Worm (Caenorhabditis elegans) whole organism, midembryonic: ENCODE results near the gene F38B7.17.
A peak's percentile ranks its signal among the peaks of the same experiment; 100 is the strongest.

Experiments
- T22C8.4 ChIP-seq: fragments of 200-800 bp; sonication (Bioruptor generic); IDR thresholded peaks from 2 replicates; pipeline ENCODE4 v1.3.6; 2022; ENCODE audit warnings: missing genetic modification characterization, missing compliant biosample characterization
- cog-1 ChIP-seq: sonication (generic microtip); optimal IDR thresholded peaks from 2 replicates; lab custom pipeline; 2016; ENCODE audit warnings: missing genetic modification characterization, missing compliant biosample characterization
- flt-1 ChIP-seq: fragments of 200-800 bp; sonication (Bioruptor generic); IDR thresholded peaks from 2 replicates; pipeline ENCODE4 v1.3.6; 2022; ENCODE audit warnings: missing genetic modification characterization, missing compliant biosample characterization
- klf-2 ChIP-seq: fragments of 200-800 bp; sonication (Bioruptor generic); conservative IDR thresholded peaks from 2 replicates; pipeline ENCODE4 v1.3.6; 2022; ENCODE audit warnings: missing genetic modification reagents, missing genetic modification characterization, missing compliant biosample characterization
- med-1 ChIP-seq: sonication (generic microtip); optimal IDR thresholded peaks from 2 replicates; lab custom pipeline; 2017; ENCODE audit warnings: missing genetic modification characterization, mild to moderate bottlenecking, missing compliant biosample characterization, antibody characterized with exemption, missing genetic modification reagents; ENCODE audit not compliant: insufficient read depth
- ref-1 ChIP-seq: fragments of 200-800 bp; sonication (Bioruptor generic); conservative IDR thresholded peaks from 2 replicates; pipeline ENCODE4 v1.3.6; 2022; ENCODE audit warnings: missing genetic modification reagents, missing genetic modification characterization, missing compliant biosample characterization
- tab-1 ChIP-seq: fragments of 200-800 bp; sonication (Bioruptor generic); IDR thresholded peaks from 2 replicates; pipeline ENCODE4 v1.3.6; 2022; ENCODE audit warnings: missing genetic modification characterization, missing compliant biosample characterization
- ztf-23 ChIP-seq: fragments of 200-800 bp; sonication (Bioruptor generic); IDR thresholded peaks from 2 replicates; pipeline ENCODE4 v1.3.6; 2022; ENCODE audit warnings: missing genetic modification reagents, missing genetic modification characterization, missing compliant biosample characterization
- ztf-29 ChIP-seq: fragments of 200-800 bp; sonication (Bioruptor generic); IDR thresholded peaks from 2 replicates; pipeline ENCODE4 v1.3.6; 2022; ENCODE audit warnings: missing genetic modification reagents, missing genetic modification characterization, missing compliant biosample characterization

F38B7.17 gene

DNA sequence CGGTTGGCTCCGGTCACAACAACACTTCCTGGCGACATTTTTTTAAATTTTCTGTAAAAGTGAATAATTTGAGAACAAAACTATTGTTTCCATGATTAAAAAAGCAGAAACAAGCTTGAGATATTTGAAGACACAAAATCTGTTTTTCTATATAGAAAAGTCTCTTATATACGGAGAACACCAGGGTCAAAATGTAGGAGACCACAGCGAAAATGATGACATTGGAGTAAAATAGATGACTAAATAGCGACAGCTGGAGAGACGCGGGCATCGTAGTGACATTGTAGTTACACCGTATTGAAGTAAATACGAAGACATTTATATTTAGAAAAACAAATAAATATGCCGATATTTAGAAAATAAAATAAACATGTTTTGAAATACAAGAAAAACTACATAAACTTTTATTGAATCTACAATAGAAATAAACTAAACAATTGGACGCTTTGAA, 32.6 kb downstream of the F38B7.17 start, which contains the start of gene sdz-8:
Gene sdz-8, minus strand, starts transcription at position 51 of the 451 bp plus-strand sequence.
- TF ChIP-seq flt-1 (GFP tag; lab: Robert Waterston, UW) (no peak), cog-1 (no peak), ztf-23 (GFP tag; lab: Robert Waterston, UW) (no peak), med-1 (GFP tag; lab: Kevin White, UChicago) (no peak), T22C8.4 (GFP tag; lab: Robert Waterston, UW) (no peak), ref-1 (GFP tag; lab: Robert Waterston, UW) (no peak), ztf-29 (GFP tag; lab: Robert Waterston, UW) (no peak), tab-1 (GFP tag; lab: Robert Waterston, UW) (no peak)

DNA sequence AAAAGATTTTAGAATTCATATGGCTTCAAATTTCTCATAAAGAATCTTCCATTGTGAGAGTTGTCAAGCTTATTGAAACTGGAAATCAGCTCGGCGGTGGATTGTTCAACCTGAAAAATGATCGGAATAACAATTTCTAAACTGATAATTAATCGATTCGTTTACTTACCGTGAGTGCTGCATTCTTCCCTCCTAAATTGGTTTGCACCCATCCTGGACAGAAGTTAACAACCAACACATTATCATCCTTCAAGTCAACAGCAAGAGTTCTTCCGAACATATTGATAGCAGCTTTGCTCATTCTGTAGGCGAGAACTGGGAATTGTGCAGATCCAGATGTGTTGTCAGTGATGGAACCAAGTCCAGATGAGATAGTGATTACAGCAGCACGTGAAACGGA, 33.6 kb downstream of the F38B7.17 start:
- TF ChIP-seq flt-1 (GFP tag; lab: Robert Waterston, UW) = no peak
- no peak for TF ChIP-seq ztf-23 (GFP tag; lab: Robert Waterston, UW)
- TF ChIP-seq ztf-29 (GFP tag; lab: Robert Waterston, UW) = no peak
- no peak for TF ChIP-seq T22C8.4 (GFP tag; lab: Robert Waterston, UW)
- TF ChIP-seq klf-2 = no peak
- TF ChIP-seq cog-1 = no peak
- TF ChIP-seq tab-1 (GFP tag; lab: Robert Waterston, UW) = no peak
- no peak for TF ChIP-seq ref-1 (GFP tag; lab: Robert Waterston, UW)
- TF ChIP-seq med-1 (GFP tag; lab: Kevin White, UChicago) = no peak

DNA sequence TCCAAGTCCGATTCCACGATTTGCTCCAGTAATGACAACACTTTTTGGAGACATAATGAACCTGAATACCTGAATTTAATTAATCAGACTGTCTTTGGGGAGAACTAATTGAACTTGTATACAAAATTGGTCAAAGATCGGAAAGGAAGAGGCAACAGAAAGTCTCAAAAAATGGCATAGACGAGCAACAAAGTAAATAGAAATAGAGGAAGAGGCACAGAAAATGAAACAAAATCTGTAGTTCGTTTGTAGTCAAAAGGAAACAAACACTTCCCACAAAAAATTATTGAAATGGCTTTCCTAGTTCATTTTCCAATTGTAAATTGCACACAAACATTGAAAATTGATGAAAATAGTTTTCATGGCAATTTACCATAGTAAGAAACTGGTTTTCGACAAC, 34.1 kb downstream of the F38B7.17 start, which contains the start of gene C55A6.6:
Gene C55A6.6, minus strand, starts transcription at position 61 of the 400 bp plus-strand sequence.
- TF ChIP-seq T22C8.4 (GFP tag; lab: Robert Waterston, UW) (no peak), ztf-29 (GFP tag; lab: Robert Waterston, UW) (no peak), ztf-23 (GFP tag; lab: Robert Waterston, UW) (no peak), ref-1 (GFP tag; lab: Robert Waterston, UW) (no peak), tab-1 (GFP tag; lab: Robert Waterston, UW) (no peak), cog-1 (no peak), klf-2 (no peak), med-1 (GFP tag; lab: Kevin White, UChicago) (no peak), flt-1 (GFP tag; lab: Robert Waterston, UW) (no peak)

DNA sequence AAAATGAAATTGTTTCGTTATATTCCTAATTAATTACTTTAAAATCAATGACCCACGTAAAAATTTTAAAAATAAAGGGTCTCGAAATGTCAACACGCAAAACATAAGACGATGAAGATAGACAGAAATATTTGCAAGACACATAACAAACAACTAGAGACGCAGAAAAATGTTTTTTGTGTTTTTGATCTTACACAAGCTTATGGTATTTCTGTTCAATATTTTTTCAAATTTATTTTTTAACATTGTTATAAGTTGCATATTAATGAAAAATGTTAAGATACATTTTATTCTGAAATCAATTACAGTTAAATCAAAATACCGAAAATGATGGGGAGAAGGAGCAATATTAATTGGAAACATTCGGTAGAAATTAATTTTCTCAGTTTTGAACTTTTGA, 35.3 kb downstream of the F38B7.17 start, which contains the start of gene C55A6.3:
Gene C55A6.3, minus strand, starts transcription at position 101 of the 400 bp plus-strand sequence.
- TF ChIP-seq ref-1 (GFP tag; lab: Robert Waterston, UW) (no peak), med-1 (GFP tag; lab: Kevin White, UChicago) (no peak), ztf-23 (GFP tag; lab: Robert Waterston, UW) (no peak), T22C8.4 (GFP tag; lab: Robert Waterston, UW) (no peak), tab-1 (GFP tag; lab: Robert Waterston, UW) (no peak), klf-2 (no peak), ztf-29 (GFP tag; lab: Robert Waterston, UW) (no peak), cog-1 (no peak), flt-1 (GFP tag; lab: Robert Waterston, UW) (no peak)

DNA sequence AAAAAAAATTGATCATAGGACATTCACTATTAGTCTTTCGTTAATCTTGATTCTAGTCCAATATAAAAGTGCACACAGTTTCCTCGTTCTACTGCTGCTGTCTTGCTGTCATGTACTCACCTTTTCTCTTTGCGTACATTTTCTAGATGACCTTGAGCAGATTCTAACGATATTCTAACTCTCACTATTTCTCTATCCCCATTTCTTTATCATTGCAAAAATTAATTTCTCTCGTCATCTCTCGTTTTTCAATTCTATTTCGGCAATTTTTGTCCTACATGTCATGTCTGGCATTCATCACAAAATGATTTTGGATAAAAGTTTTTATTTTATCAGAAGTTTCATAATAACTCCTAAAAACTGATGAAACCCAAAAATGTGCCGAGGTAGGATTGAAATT, 40.0 kb downstream of the F38B7.17 start, which contains the start of gene ttll-5:
Gene ttll-5, plus strand, starts transcription at position 288 of the 400 bp plus-strand sequence.
- no peak for TF ChIP-seq T22C8.4 (GFP tag; lab: Robert Waterston, UW)
- no peak for TF ChIP-seq ztf-29 (GFP tag; lab: Robert Waterston, UW)
- TF ChIP-seq ztf-23 (GFP tag; lab: Robert Waterston, UW) = no peak
- TF ChIP-seq ref-1 (GFP tag; lab: Robert Waterston, UW) = no peak
- no peak for TF ChIP-seq klf-2
- no peak for TF ChIP-seq med-1 (GFP tag; lab: Kevin White, UChicago)
- TF ChIP-seq cog-1 = no peak
- TF ChIP-seq tab-1 (GFP tag; lab: Robert Waterston, UW) = no peak
- TF ChIP-seq flt-1 (GFP tag; lab: Robert Waterston, UW) = no peak

ce11 chrV:11506347-11506746, 42.4 kb downstream of the F38B7.17 start:
- TF ChIP-seq tab-1 (GFP tag; lab: Robert Waterston, UW) (no peak), ztf-23 (GFP tag; lab: Robert Waterston, UW) (no peak)

DNA sequence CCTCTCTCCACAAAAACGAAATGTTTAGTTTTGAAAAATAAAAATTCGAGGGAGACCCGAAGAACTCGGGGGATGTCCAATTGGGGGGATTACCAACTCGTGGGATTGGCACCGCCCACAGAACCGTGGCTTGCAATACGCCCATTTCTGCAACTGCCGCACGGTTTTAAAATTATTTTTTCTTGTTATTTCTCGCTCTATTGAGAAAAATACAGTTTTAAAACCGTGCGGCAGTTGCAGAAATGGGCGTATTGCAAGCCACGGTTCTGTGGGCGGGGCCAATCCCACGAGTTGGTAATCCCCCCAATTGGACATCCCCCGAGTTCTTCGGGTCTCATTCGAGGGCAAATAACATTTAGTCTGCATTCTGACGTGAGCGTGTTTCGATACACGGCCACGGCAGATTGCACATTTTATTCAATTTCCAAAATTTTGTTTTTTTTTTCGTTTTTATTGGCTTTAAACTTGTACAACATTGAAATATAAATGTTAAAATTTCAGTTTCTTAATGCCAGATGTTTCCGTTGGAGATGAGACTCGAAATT, 43.8 kb downstream of the F38B7.17 start, which contains the start of the genes C55A6.1 and C55A6.10:
Gene C55A6.1, minus strand, starts transcription at position 116 of the 545 bp plus-strand sequence.
Gene C55A6.10, plus strand, starts transcription at position 495 of the 545 bp plus-strand sequence.
- TF ChIP-seq cog-1 (peak; percentile 1), flt-1 (GFP tag; lab: Robert Waterston, UW) (0 out of 2 replicates have a peak, but pooled peaks have one; percentile 24), tab-1 (GFP tag; lab: Robert Waterston, UW) (0 out of 2 replicates have a peak, but pooled peaks have one; percentile 39), ztf-23 (GFP tag; lab: Robert Waterston, UW) (peak; percentile 68; the same call in 1 of the 2 replicates)

- TF ChIP-seq flt-1 (GFP tag; lab: Robert Waterston, UW) (no peak), ztf-23 (GFP tag; lab: Robert Waterston, UW) (0 out of 2 replicates have a peak, but pooled peaks have one; percentile 32)
Measured at ce11 chrV:11503081-11503751, 45.5 kb downstream of the F38B7.17 start, which contains the start of gene C55A6.12. C55A6.12 (minus strand) TSS chrV:11503131.

DNA sequence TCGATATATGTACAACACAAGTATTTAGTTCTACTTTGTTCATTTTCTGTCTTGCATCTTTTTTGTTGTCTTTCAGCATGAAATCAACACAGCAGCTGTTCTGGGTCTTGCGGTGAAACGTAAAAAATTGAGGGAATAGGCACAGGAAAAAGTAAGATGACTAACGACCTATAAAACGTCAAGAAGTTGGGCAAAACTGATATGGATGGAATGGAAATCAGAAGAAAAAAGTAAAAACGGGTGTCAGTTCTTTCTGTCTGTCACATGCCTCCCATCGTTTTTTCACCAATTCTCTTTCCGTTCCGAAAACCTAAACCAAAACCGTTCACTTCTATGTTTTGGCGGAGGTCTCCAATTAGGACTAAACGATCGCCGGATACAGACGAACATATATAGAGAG, 47.8 kb downstream of the F38B7.17 start:
- TF ChIP-seq ref-1 (GFP tag; lab: Robert Waterston, UW) = no peak
- TF ChIP-seq tab-1 (GFP tag; lab: Robert Waterston, UW) = no peak
- no peak for TF ChIP-seq med-1 (GFP tag; lab: Kevin White, UChicago)
- no peak for TF ChIP-seq ztf-23 (GFP tag; lab: Robert Waterston, UW)
- TF ChIP-seq klf-2 = no peak
- no peak for TF ChIP-seq T22C8.4 (GFP tag; lab: Robert Waterston, UW)
- TF ChIP-seq flt-1 (GFP tag; lab: Robert Waterston, UW) = no peak
- no peak for TF ChIP-seq cog-1
